Worm (Caenorhabditis elegans): ENCODE results near the gene pgm-1.

DNA sequence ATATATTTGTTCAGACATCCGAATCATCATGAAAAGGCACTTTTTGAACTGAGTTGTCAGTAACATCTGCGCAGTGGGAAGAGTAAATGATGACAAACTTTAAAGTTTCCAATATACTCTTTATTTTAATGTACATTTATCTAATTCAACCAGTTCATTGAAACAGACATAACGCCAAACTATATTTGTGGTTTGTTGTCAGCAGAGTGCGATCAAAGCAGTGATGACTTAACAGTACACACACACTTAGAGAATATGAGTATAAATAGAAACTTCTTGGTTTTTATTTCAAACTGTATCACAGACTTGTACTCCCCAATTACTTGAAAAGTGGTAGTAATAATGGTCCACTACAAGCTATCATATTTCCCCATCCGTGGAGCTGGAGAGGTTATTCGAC is 5.8 kb upstream of the pgm-1 start, which contains the start of gene gst-8:
- no peak for TF ChIP-seq ama-1 (optimal IDR thresholded peaks at IDR 0.05)
- no peak for TF ChIP-seq scrt-1 (GFP tag; IDR thresholded peaks at IDR 0.05)
- TF ChIP-seq tra-4 (tag; optimal IDR thresholded peaks at IDR 0.05): no peak
- no peak for TF ChIP-seq hnd-1 (tag; optimal IDR thresholded peaks at IDR 0.05)
- no peak for TF ChIP-seq ets-7 (tag; optimal IDR thresholded peaks at IDR 0.05)
- no peak for TF ChIP-seq sea-1 (GFP tag; conservative IDR thresholded peaks at IDR 0.05)
- no peak for TF ChIP-seq ceh-13 (GFP tag; optimal IDR thresholded peaks at IDR 0.05)
- no peak for TF ChIP-seq B0310.2 (tag; optimal IDR thresholded peaks at IDR 0.05)
- TF ChIP-seq pes-1 (GFP tag; IDR thresholded peaks at IDR 0.05): no peak
- no peak for TF ChIP-seq flt-1 (GFP tag; IDR thresholded peaks at IDR 0.05)
- TF ChIP-seq ceh-36 (tag; optimal IDR thresholded peaks at IDR 0.05): no peak
- no peak for TF ChIP-seq tbx-37 (GFP tag; conservative IDR thresholded peaks at IDR 0.05)
- no peak for TF ChIP-seq F13C5.2 (tag; optimal IDR thresholded peaks at IDR 0.05)
- no peak for TF ChIP-seq hmbx-1 (tag; optimal IDR thresholded peaks at IDR 0.05)
